Worm (Caenorhabditis elegans): ENCODE data around the gene ins-11.

DNA sequence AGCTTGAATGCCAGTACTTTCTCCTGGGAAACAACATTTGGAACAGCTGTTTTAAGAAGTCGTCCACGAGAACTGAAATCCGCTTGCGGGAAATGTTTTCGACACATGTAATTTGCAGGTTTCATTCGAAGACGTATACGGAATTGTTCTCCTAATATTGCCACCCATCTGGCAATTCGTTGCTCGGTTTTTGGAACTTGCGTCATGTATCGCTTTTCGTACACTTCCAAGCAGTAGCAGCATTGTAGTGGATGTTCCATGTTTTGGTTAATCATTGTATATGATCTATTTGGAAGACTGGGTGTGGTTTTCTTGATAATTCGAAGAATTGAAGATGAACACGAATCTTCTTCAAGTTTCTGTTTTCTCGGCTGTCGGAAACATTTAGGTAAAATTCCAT, 31.3 kb downstream of the ins-11 start:
- TF ChIP-seq W03F9.2 (tag; optimal IDR thresholded peaks at IDR 0.05) (no peak), him-1 (tag; optimal IDR thresholded peaks at IDR 0.05) (no peak)

All from whole organism, L4/young adult.